Worm (Caenorhabditis elegans): ENCODE measurements around the gene arx-2.

DNA sequence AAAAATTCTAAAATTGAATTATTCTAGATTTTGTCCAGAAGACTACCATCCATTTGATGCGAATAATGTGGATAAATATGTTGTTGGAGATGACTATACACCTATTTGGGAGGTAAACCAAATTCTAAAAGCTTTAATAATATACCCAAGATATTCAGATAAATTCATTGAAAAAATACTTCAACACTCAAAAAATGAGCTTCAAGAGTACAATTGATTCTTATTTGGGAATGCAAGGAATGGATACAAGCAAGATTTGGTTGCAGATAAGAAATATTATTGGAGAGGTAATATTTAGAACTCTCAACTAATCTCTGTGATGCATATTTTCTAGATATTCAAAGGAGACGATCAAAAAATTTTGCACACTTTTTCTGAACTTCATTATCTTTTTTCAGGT lies 22.0 kb upstream of the arx-2 start:
- TF ChIP-seq ztf-23 (GFP tag; IDR thresholded peaks at IDR 0.05) = no peak
- TF ChIP-seq ref-1 (GFP tag; conservative IDR thresholded peaks at IDR 0.05) = no peak
- no peak for TF ChIP-seq ztf-29 (GFP tag; IDR thresholded peaks at IDR 0.05)
- no peak for TF ChIP-seq flt-1 (GFP tag; IDR thresholded peaks at IDR 0.05)
- TF ChIP-seq med-1 (GFP tag; optimal IDR thresholded peaks at IDR 0.05; ENCODE audit: insufficient read depth) = no peak
- TF ChIP-seq cog-1 (tag; optimal IDR thresholded peaks at IDR 0.05) = no peak
- TF ChIP-seq T22C8.4 (GFP tag; IDR thresholded peaks at IDR 0.05) = no peak
- no peak for TF ChIP-seq tab-1 (GFP tag; IDR thresholded peaks at IDR 0.05)
